Worm (Caenorhabditis elegans) whole organism, L2 larva: ENCODE results near the gene W02A2.8.

Experiments
- R02D3.7 ChIP-seq: fragments of 150-350 bp; optimal IDR thresholded peaks from 2 replicates; lab custom pipeline; 2014; ENCODE audit warnings: missing biosample characterization, missing genetic modification characterization
- ceh-82 ChIP-seq: fragments of 150-350 bp; optimal IDR thresholded peaks from 2 replicates; lab custom pipeline; 2014; ENCODE audit warnings: missing biosample characterization, missing genetic modification characterization
- egl-27 ChIP-seq: sonication (generic microtip); optimal IDR thresholded peaks from 3 replicates; lab custom pipeline; 2017; ENCODE audit warnings: missing biosample characterization, missing genetic modification reagents, missing genetic modification characterization
- fos-1 ChIP-seq: fragments of 150-350 bp; optimal IDR thresholded peaks from 2 replicates; lab custom pipeline; 2014; ENCODE audit warnings: missing biosample characterization, missing genetic modification characterization
- nhr-237 ChIP-seq: fragments of 150-350 bp; optimal IDR thresholded peaks from 2 replicates; lab custom pipeline; 2014; ENCODE audit warnings: missing biosample characterization, missing genetic modification characterization
- sem-4 ChIP-seq: fragments of 150-350 bp; optimal IDR thresholded peaks from 2 replicates; lab custom pipeline; 2014; ENCODE audit warnings: missing biosample characterization, missing genetic modification reagents, missing genetic modification characterization
- sma-3 ChIP-seq: sonication (generic microtip); optimal IDR thresholded peaks from 2 replicates; lab custom pipeline; 2016; ENCODE audit warnings: missing genetic modification reagents, missing genetic modification characterization, missing compliant biosample characterization
- sma-9 ChIP-seq, 2 experiments: fragments of 150-350 bp in 1 of 2; sonication (generic microtip) in 1 of 2; optimal IDR thresholded peaks; 2 replicates each; lab custom pipeline; 2014 to 2016; ENCODE audit warnings: missing genetic modification characterization in 2 of 2, mild to moderate bottlenecking in 1 of 2, missing biosample characterization in 1 of 2, missing compliant biosample characterization in 1 of 2, missing genetic modification reagents in 1 of 2, moderate library complexity in 1 of 2
- unc-55 ChIP-seq: fragments of 150-350 bp; sonication (generic microtip); optimal IDR thresholded peaks from 3 replicates; lab custom pipeline; 2014; ENCODE audit warnings: missing biosample characterization, missing genetic modification reagents, missing genetic modification characterization
- ztf-4 ChIP-seq: fragments of 150-350 bp; optimal IDR thresholded peaks from 2 replicates; lab custom pipeline; 2014; ENCODE audit warnings: missing biosample characterization, missing genetic modification characterization

- TF ChIP-seq ceh-82 (tag; lab: Kevin White, UChicago) (no peak), unc-55 (GFP tag; lab: Kevin White, UChicago) (no peak), egl-27 (tag; lab: Kevin White, UChicago) (no peak), sma-9 (GFP tag; optimal IDR thresholded peaks at IDR 0.05; lab: Kevin White, UChicago) (no peak), sma-9 (tag; optimal IDR thresholded peaks at IDR 0.05; lab: Kevin White, UChicago) (no peak), R02D3.7 (tag; lab: Kevin White, UChicago) (no peak), sem-4 (tag; lab: Kevin White, UChicago) (no peak), ztf-4 (tag; lab: Kevin White, UChicago) (no peak), sma-3 (GFP tag; lab: Kevin White, UChicago) (no peak), fos-1 (tag; lab: Kevin White, UChicago) (no peak), nhr-237 (tag; lab: Kevin White, UChicago) (no peak)
Observed at ce11 chrIV:13328059-13328458, 30.3 kb downstream of the W02A2.8 start, which contains the start of gene far-6.
